Worm (Caenorhabditis elegans) whole organism, L4 larva: ENCODE data around the gene Y41D4B.1.

Experiments
- D1046.2 ChIP-seq: fragments of 200-800 bp; sonication (Bioruptor generic); IDR thresholded peaks from 2 replicates; pipeline ENCODE4 v1.3.6; 2022; ENCODE audit warnings: missing genetic modification characterization, missing compliant biosample characterization
- F44E2.7 ChIP-seq: fragments of 200-800 bp; sonication (Bioruptor generic); IDR thresholded peaks from 2 replicates; pipeline ENCODE4 v2.1.2; 2022; ENCODE audit warnings: missing genetic modification characterization, missing compliant biosample characterization
- T20F7.1 ChIP-seq: fragments of 200-800 bp; sonication (Bioruptor generic); optimal IDR thresholded peaks from 2 replicates; lab custom pipeline; 2018; ENCODE audit warnings: mild to moderate bottlenecking, missing genetic modification characterization, missing compliant biosample characterization
- T26A8.4 ChIP-seq: fragments of 200-800 bp; sonication (Bioruptor generic); IDR thresholded peaks from 2 replicates; pipeline ENCODE4 v1.3.6; 2022; ENCODE audit warnings: missing genetic modification characterization, missing compliant biosample characterization
- ZK546.5 ChIP-seq, 2 experiments: sonication (generic microtip); optimal IDR thresholded peaks; 2 replicates each; lab custom pipeline; 2017; ENCODE audit warnings: missing biosample characterization in 2 of 2, missing genetic modification characterization in 2 of 2
- aha-1 ChIP-seq: fragments of 150-350 bp; peaks from one replicate; lab custom pipeline; 2014; ENCODE audit warnings: missing biosample characterization, missing genetic modification characterization
- ama-1 ChIP-seq: fragments of 150-350 bp; optimal IDR thresholded peaks from 2 replicates; lab custom pipeline; 2014; ENCODE audit warnings: inconsistent platforms, mixed read lengths
- ceh-44 ChIP-seq: fragments of 200-800 bp; sonication (Bioruptor generic); IDR thresholded peaks from 2 replicates; pipeline ENCODE4 v1.3.6; 2022; ENCODE audit warnings: missing genetic modification reagents, missing genetic modification characterization, missing compliant biosample characterization
- ces-1 ChIP-seq: fragments of 150-350 bp; sonication (generic microtip); optimal IDR thresholded peaks from 4 replicates; lab custom pipeline; 2014; ENCODE audit warnings: missing biosample characterization, missing genetic modification reagents, missing genetic modification characterization
- daf-16 ChIP-seq, 3 experiments: sonication (generic microtip); optimal IDR thresholded peaks; 2 replicates each; lab custom pipeline; 2016 to 2017; ENCODE audit warnings: missing genetic modification characterization in 3 of 3, missing genetic modification reagents in 3 of 3, mild to moderate bottlenecking in 2 of 3, missing compliant biosample characterization in 2 of 3, missing biosample characterization in 1 of 3, moderate library complexity in 1 of 3
- daf-8 ChIP-seq: fragments of 200-800 bp; sonication (Bioruptor generic); IDR thresholded peaks from 2 replicates; pipeline ENCODE4 v1.3.6; 2022; ENCODE audit warnings: missing genetic modification characterization, missing compliant biosample characterization
- dmd-6 ChIP-seq: fragments of 200-800 bp; sonication (Bioruptor generic); IDR thresholded peaks from 2 replicates; pipeline ENCODE4 v1.3.6; 2022; ENCODE audit warnings: missing genetic modification reagents, missing genetic modification characterization, missing compliant biosample characterization
- duxl-1 ChIP-seq: sonication (generic microtip); optimal IDR thresholded peaks from 2 replicates; lab custom pipeline; 2016; ENCODE audit warnings: mild to moderate bottlenecking, missing genetic modification characterization, moderate library complexity, missing compliant biosample characterization; ENCODE audit not compliant: poor library complexity
- dve-1 ChIP-seq: sonication (generic microtip); optimal IDR thresholded peaks from 2 replicates; lab custom pipeline; 2017; ENCODE audit warnings: antibody characterized with exemption, mild to moderate bottlenecking, missing genetic modification characterization, missing compliant biosample characterization; ENCODE audit not compliant: insufficient read depth
- hif-1 ChIP-seq, 2 experiments: sonication (generic microtip); optimal IDR thresholded peaks; 2 replicates each; lab custom pipeline; 2016 to 2017; ENCODE audit warnings: missing compliant biosample characterization in 2 of 2, missing genetic modification characterization in 2 of 2, missing genetic modification reagents in 2 of 2, missing genotype in 2 of 2, mild to moderate bottlenecking in 1 of 2
- hlh-11 ChIP-seq: fragments of 200-800 bp; sonication (Bioruptor generic); optimal IDR thresholded peaks from 2 replicates; lab custom pipeline; 2018; ENCODE audit warnings: mild to moderate bottlenecking, missing genetic modification characterization, missing compliant biosample characterization
- hlh-30 ChIP-seq: sonication (generic microtip); optimal IDR thresholded peaks from 2 replicates; lab custom pipeline; 2017; ENCODE audit warnings: antibody characterized with exemption, mild to moderate bottlenecking, missing genetic modification characterization, missing compliant biosample characterization; ENCODE audit not compliant: insufficient read depth
- lim-7 ChIP-seq: fragments of 200-800 bp; sonication (Bioruptor generic); IDR thresholded peaks from 2 replicates; pipeline ENCODE4 v1.3.6; 2022; ENCODE audit warnings: missing genetic modification characterization, missing compliant biosample characterization
- lsy-2 ChIP-seq, 2 experiments: fragments of 150-350 bp in 1 of 2; sonication (generic microtip) in 1 of 2; optimal IDR thresholded peaks; 2 replicates each; lab custom pipeline; 2014 to 2017; ENCODE audit warnings: missing biosample characterization in 2 of 2, missing genetic modification characterization in 2 of 2
- madf-9 ChIP-seq: fragments of 200-800 bp; sonication (Bioruptor generic); conservative IDR thresholded peaks from 2 replicates; pipeline ENCODE4 v1.3.6; 2022; ENCODE audit warnings: missing genetic modification reagents, missing genetic modification characterization, missing compliant biosample characterization
- mdl-1 ChIP-seq, 2 experiments: fragments of 150-350 bp in 1 of 2; sonication (generic microtip) in 1 of 2; optimal IDR thresholded peaks; 2 replicates each; lab custom pipeline; 2014 to 2017; ENCODE audit warnings: missing biosample characterization in 2 of 2, missing genetic modification characterization in 2 of 2
- mdt-29 ChIP-seq: fragments of 200-800 bp; sonication (Bioruptor generic); IDR thresholded peaks from 2 replicates; pipeline ENCODE4 v1.3.6; 2022; ENCODE audit warnings: missing genetic modification reagents, missing genetic modification characterization, missing compliant biosample characterization
- mep-1 ChIP-seq: fragments of 150-350 bp; sonication (generic microtip); optimal IDR thresholded peaks from 3 replicates; lab custom pipeline; 2014; ENCODE audit warnings: missing biosample characterization, missing genetic modification characterization
- mxl-2 ChIP-seq: fragments of 200-800 bp; sonication (Bioruptor generic); conservative IDR thresholded peaks from 2 replicates; pipeline ENCODE4 v1.3.6; 2022; ENCODE audit warnings: missing genetic modification reagents, missing genetic modification characterization, missing compliant biosample characterization
- nhr-11 ChIP-seq: fragments of 150-350 bp; optimal IDR thresholded peaks from 2 replicates; lab custom pipeline; 2014; ENCODE audit warnings: missing biosample characterization, missing genetic modification characterization
- nhr-25 ChIP-seq: sonication (generic microtip); optimal IDR thresholded peaks from 2 replicates; lab custom pipeline; 2017; ENCODE audit warnings: missing genetic modification characterization, mild to moderate bottlenecking, missing compliant biosample characterization, antibody characterized with exemption, moderate library complexity, borderline replicate concordance; ENCODE audit not compliant: insufficient read depth
- nhr-28 ChIP-seq: fragments of 150-350 bp; optimal IDR thresholded peaks from 2 replicates; lab custom pipeline; 2014; ENCODE audit warnings: missing biosample characterization, missing genetic modification characterization
- nhr-48 ChIP-seq: sonication (generic microtip); optimal IDR thresholded peaks from 2 replicates; lab custom pipeline; 2016; ENCODE audit warnings: mild to moderate bottlenecking, missing genetic modification characterization, missing compliant biosample characterization
- nhr-77 ChIP-seq: fragments of 150-350 bp; optimal IDR thresholded peaks from 2 replicates; lab custom pipeline; 2014; ENCODE audit warnings: missing biosample characterization, missing genetic modification characterization
- pha-4 ChIP-seq, 2 experiments: fragments of 150-350 bp in 1 of 2; fragments of 200-800 bp in 1 of 2; sonication (Bioruptor generic) in 1 of 2; IDR thresholded peaks in 1 of 2; optimal IDR thresholded peaks in 1 of 2; 2 replicates each; pipeline versions ENCODE4 v1.3.6 to Lab custom; 2014 to 2022; ENCODE audit warnings: missing genetic modification characterization in 2 of 2, missing genetic modification reagents in 2 of 2, missing biosample characterization in 1 of 2, missing compliant biosample characterization in 1 of 2
- php-3 ChIP-seq: fragments of 200-800 bp; sonication (Bioruptor generic); IDR thresholded peaks from 2 replicates; pipeline ENCODE4 v1.3.6; 2022; ENCODE audit warnings: missing genetic modification reagents, missing genetic modification characterization, missing compliant biosample characterization
- pqm-1 ChIP-seq: sonication (generic microtip); optimal IDR thresholded peaks from 2 replicates; lab custom pipeline; 2017; ENCODE audit warnings: missing biosample characterization, missing genetic modification characterization
- sdz-12 ChIP-seq: fragments of 200-800 bp; sonication (Bioruptor generic); optimal IDR thresholded peaks from 2 replicates; lab custom pipeline; 2018; ENCODE audit warnings: mild to moderate bottlenecking, missing genetic modification characterization, missing compliant biosample characterization
- tag-97 ChIP-seq: fragments of 200-800 bp; sonication (Bioruptor generic); IDR thresholded peaks from 2 replicates; pipeline ENCODE4 v1.3.6; 2022; ENCODE audit warnings: missing genetic modification characterization, missing compliant biosample characterization
- tra-1 ChIP-seq: fragments of 200-800 bp; sonication (Bioruptor generic); IDR thresholded peaks from 2 replicates; pipeline ENCODE4 v1.3.6; 2022; ENCODE audit warnings: missing genetic modification reagents, missing genetic modification characterization, missing compliant biosample characterization
- unc-62 ChIP-seq, 3 experiments: fragments of 150-350 bp in 1 of 3; sonication (generic microtip); optimal IDR thresholded peaks in 2 of 3; peaks in 1 of 3; 1 replicate in 1 of 3; 2 replicates in 2 of 3; lab custom pipeline; 2014 to 2017; ENCODE audit warnings: missing biosample characterization in 3 of 3, missing genetic modification characterization in 3 of 3, missing genetic modification reagents in 3 of 3, missing genotype in 1 of 3
- vab-7 ChIP-seq: fragments of 200-800 bp; sonication (Bioruptor generic); IDR thresholded peaks from 2 replicates; pipeline ENCODE4 v1.3.6; 2022; ENCODE audit warnings: missing genetic modification reagents, missing genetic modification characterization, missing compliant biosample characterization
- zip-11 ChIP-seq: fragments of 200-800 bp; sonication (Bioruptor generic); IDR thresholded peaks from 2 replicates; pipeline ENCODE4 v1.3.6; 2022; ENCODE audit warnings: missing genetic modification characterization, missing compliant biosample characterization

Gene Y41D4B.1

ce11 chrIV:1632593-1632992, 39.9 kb upstream of the Y41D4B.1 start:
- TF ChIP-seq F44E2.7 (GFP tag; lab: Robert Waterston, UW) (no peak), tag-97 (GFP tag; lab: Robert Waterston, UW) (no peak), nhr-25 (no peak), php-3 (no peak), nhr-11 (no peak)
- TF ChIP-seq, all 104 proteins: peak for 0

DNA sequence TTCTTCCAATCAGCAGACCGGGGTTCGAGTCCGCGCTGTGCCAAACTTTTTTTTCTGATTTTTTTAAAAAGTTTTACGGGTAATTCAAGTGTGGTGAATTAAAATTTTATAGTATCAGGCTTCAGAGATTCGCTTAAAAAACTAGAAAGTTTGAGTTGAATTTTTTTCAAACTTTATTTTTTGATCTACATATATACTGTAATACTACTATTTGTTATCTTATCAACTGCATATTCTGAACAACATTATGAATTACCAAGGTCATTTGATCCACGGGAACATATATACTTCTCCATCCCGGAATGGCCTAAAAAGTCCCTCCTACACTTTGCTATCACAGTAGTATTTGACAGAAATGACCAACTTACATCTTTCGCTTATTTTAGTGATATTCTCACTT, 39.1 kb upstream of the Y41D4B.1 start, which contains the start of gene Y41D4B.6:
Y41D4B.6 (plus strand) TSS at position 301 of the 400 bp plus-strand sequence.
- TF ChIP-seq aha-1 (tag; lab: Kevin White, UChicago) (peak; percentile 3), sdz-12 (no peak), mdt-29 (GFP tag; lab: Robert Waterston, UW) (no peak)

DNA sequence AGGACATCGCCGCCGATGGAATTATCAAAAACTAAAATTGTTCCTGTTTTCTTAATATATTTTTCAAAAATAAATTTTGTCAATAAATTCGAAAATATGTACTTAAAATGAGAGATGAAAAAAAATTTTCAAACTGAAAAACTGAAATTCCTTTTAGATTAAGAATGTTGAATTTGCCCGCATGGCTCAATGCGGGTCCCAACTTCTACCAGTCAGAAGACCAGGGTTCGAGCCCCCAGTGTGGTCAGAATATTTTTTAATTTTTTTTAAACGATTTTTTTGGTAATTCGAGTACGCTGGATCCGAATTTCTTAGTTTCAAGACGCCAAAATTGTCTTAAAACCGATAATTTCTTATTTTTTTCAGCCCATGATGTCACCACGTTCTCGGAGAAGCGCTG, 35.2 kb upstream of the Y41D4B.1 start:
- TF ChIP-seq pha-4 (GFP tag; IDR thresholded peaks at IDR 0.05; lab: Robert Waterston, UW), result peak; percentile 16; the same call in 1 of the 2 replicates
- no peak for TF ChIP-seq pha-4 (tag; optimal IDR thresholded peaks at IDR 0.05; lab: Kevin White, UChicago)
- no peak for TF ChIP-seq duxl-1 (tag; lab: Kevin White, UChicago)
- peak; percentile 13 for TF ChIP-seq ama-1 (lab: Kevin White, UChicago)
- TF ChIP-seq nhr-48, result no peak
- TF ChIP-seq ces-1 (GFP tag; lab: Kevin White, UChicago), result no peak
- no peak for TF ChIP-seq sdz-12
- TF ChIP-seq ceh-44 (GFP tag; lab: Robert Waterston, UW), result no peak
- no peak for TF ChIP-seq daf-16 (GFP tag; optimal IDR thresholded peaks at IDR 0.05; lab: Kevin White, UChicago)
- TF ChIP-seq daf-16 (tag; optimal IDR thresholded peaks at IDR 0.05; lab: Kevin White, UChicago), result peak; percentile 4
- no peak for TF ChIP-seq ZK546.5 (tag; optimal IDR thresholded peaks at IDR 0.05; lab: Kevin White, UChicago)
- no peak for TF ChIP-seq zip-11
- no peak for TF ChIP-seq pqm-1 (tag; lab: Kevin White, UChicago)
- TF ChIP-seq unc-62 (GFP tag; optimal IDR thresholded peaks at IDR 0.05 in 1 of 2; lab: Kevin White, UChicago), result peak in 1 of 2 experiments; percentile 36
- TF ChIP-seq unc-62 (tag; optimal IDR thresholded peaks at IDR 0.05; lab: Kevin White, UChicago), result no peak
- TF ChIP-seq T26A8.4, result no peak
- peak; percentile 17; the same call in 1 of the 2 replicates for TF ChIP-seq vab-7 (GFP tag; lab: Robert Waterston, UW)
- no peak for TF ChIP-seq madf-9 (GFP tag; lab: Robert Waterston, UW)

ce11 chrIV:1645198-1645597, 27.3 kb upstream of the Y41D4B.1 start, which contains the start of gene nhr-274:
TSS of gene nhr-274 (minus strand) at chrIV:1645298.
- TF ChIP-seq D1046.2, result 0 out of 2 replicates have a peak, but pooled peaks have one; percentile 5

DNA sequence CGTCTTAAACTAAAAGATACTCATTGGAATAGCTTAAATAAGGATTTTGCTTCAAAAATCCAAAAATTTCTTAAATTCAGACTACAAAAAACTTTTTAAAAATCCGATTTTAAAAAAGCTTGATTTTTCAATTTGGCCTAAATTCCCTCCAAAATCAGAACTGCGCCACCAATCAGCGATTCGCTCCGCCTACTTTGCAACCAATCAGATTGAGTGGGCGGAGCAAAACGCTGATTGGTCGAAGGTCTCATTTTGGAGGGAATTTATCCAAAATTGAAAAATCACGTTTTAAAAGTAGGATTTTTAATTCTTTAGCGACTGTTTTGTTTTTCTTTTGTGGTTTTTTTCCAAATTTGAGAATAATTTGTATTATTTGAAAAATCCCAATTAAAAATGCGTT, 23.1 kb upstream of the Y41D4B.1 start:
- no peak for TF ChIP-seq lim-7 (GFP tag; lab: Robert Waterston, UW)
- TF ChIP-seq vab-7 (GFP tag; lab: Robert Waterston, UW), result no peak
- TF ChIP-seq aha-1 (tag; lab: Kevin White, UChicago), result peak; percentile 77

ce11 chrIV:1649794-1650193, 22.7 kb upstream of the Y41D4B.1 start:
- peak; percentile 59 for TF ChIP-seq nhr-28 (tag; lab: Kevin White, UChicago)
- peak; percentile 60 for TF ChIP-seq mep-1 (tag; lab: Kevin White, UChicago)
- no peak for TF ChIP-seq daf-8
- TF ChIP-seq dmd-6 (GFP tag; lab: Robert Waterston, UW), result peak; percentile 81
- peak; percentile 10 for TF ChIP-seq nhr-11
- peak in 1 of 2 experiments; percentile 36 for TF ChIP-seq unc-62 (GFP tag; optimal IDR thresholded peaks at IDR 0.05 in 1 of 2; lab: Kevin White, UChicago)
- no peak for TF ChIP-seq unc-62 (tag; optimal IDR thresholded peaks at IDR 0.05; lab: Kevin White, UChicago)
- TF ChIP-seq lsy-2 (tag; optimal IDR thresholded peaks at IDR 0.05; lab: Kevin White, UChicago), result peak in 1 of 2 experiments; percentile 54
- peak in 1 of 2 experiments; percentile 67 for TF ChIP-seq mdl-1 (tag; optimal IDR thresholded peaks at IDR 0.05; lab: Kevin White, UChicago)
- peak; percentile 78 for TF ChIP-seq aha-1 (tag; lab: Kevin White, UChicago)
- peak; percentile 55 for TF ChIP-seq dve-1 (tag; lab: Kevin White, UChicago)
- TF ChIP-seq nhr-77 (tag; lab: Kevin White, UChicago), result peak; percentile 0
- TF ChIP-seq hif-1 (tag; optimal IDR thresholded peaks at IDR 0.05; lab: Kevin White, UChicago), result peak in 1 of 2 experiments; percentile 44
- no peak for TF ChIP-seq T26A8.4
- TF ChIP-seq vab-7 (GFP tag; lab: Robert Waterston, UW), result no peak
- TF ChIP-seq tra-1 (GFP tag; lab: Robert Waterston, UW), result no peak
- peak; percentile 69 for TF ChIP-seq hlh-11 (tag; lab: Kevin White, UChicago)
- peak; percentile 11 for TF ChIP-seq ama-1 (lab: Kevin White, UChicago)
- no peak for TF ChIP-seq mxl-2 (GFP tag; lab: Robert Waterston, UW)
- TF ChIP-seq T20F7.1 (GFP tag; lab: Kevin White, UChicago), result peak; percentile 50
- TF ChIP-seq hlh-30 (tag; lab: Kevin White, UChicago), result peak; percentile 79
- TF ChIP-seq, all 104 proteins: peak for 15
